Fruit fly (Drosophila melanogaster): Measurements from ENCODE around the gene Mer.
A peak's percentile ranks its signal among the peaks of the same experiment; 100 is the strongest.

Gene Mer

DNA sequence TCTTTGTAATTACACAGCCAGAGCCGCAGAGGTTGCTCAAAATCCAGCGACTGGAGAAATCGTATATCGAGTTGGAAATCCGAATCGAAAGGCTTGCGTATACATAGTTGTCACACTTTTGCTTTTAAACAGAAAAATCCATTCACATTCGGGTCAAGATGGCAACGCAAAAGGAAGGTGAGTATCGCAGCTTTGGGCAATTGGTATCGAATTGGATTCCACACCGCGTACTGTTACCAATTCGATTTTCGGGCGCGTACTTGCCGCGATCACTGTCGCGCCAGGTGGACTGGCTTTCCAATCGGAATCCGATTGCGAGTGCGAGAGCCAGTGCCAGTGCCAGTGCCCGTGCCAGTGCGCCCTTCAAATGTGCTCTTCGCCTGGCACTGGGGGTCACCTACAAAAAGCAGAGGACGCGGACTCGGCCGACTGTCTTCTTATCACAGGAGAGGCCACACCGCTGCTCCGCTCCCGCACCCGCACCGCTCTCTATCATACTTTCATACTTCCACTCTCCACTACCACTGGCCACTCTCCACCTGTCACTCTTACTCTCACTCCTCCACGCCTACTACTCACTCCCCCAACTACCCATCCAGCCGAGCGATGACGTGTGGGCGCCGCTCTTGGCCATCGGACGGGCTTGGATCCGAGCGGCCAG lies 25.7 kb downstream of the Mer start:
- TF ChIP-seq fru (GFP tag; optimal IDR thresholded peaks at IDR 0.05) (no peak), Vsx2 (GFP tag; optimal IDR thresholded peaks at IDR 0.05; ENCODE audit: partially characterized antibody) (peak; percentile 41)

DNA sequence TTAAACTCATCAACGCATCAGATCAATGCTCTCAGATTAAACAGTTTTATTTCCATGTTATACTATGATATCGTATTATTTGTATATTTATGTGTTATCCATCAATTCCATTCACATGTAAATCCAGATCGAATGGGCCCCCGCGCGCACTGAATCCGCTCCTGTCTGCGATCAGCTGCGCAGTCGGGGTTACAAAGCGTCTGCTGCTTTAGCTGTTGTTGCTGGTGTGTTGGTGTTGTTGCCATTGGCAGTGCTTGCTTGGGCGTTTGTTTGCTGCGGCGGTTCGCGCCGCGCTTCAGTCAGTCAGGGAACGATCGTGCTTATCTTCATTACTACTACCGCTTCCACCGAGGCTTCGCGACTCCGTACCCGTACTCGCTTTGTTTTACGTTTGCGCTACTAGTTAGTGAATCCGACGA lies 26.3 kb downstream of the Mer start, which contains the start of gene Zw:
Gene Zw, plus strand, starts transcription at position 262 of the 419 bp plus-strand sequence.
- TF ChIP-seq Abd-B (GFP tag; optimal IDR thresholded peaks at IDR 0.05) (no peak), woc (GFP tag; optimal IDR thresholded peaks at IDR 0.05) (peak; percentile 67), sage (GFP tag; optimal IDR thresholded peaks at IDR 0.05) (no peak), sv (GFP tag; optimal IDR thresholded peaks at IDR 0.05) (peak; percentile 3), dmrt93B (GFP tag; optimal IDR thresholded peaks at IDR 0.05) (peak; percentile 58), psq (GFP tag; optimal IDR thresholded peaks at IDR 0.05) (peak; percentile 47), Hr83 (GFP tag; optimal IDR thresholded peaks at IDR 0.05; ENCODE audit: poor library complexity, severe bottlenecking) (peak; percentile 75), tai (GFP tag; optimal IDR thresholded peaks at IDR 0.05) (no peak), jim (GFP tag; optimal IDR thresholded peaks at IDR 0.05) (no peak), Dfd (GFP tag; optimal IDR thresholded peaks at IDR 0.05) (no peak), Hnf4 (GFP tag; optimal IDR thresholded peaks at IDR 0.05) (peak; percentile 78), fru (GFP tag; optimal IDR thresholded peaks at IDR 0.05) (peak; percentile 67), lola (GFP tag; optimal IDR thresholded peaks at IDR 0.05) (no peak), rgr (GFP tag; optimal IDR thresholded peaks at IDR 0.05) (peak; percentile 72), HLH106 (tag; optimal IDR thresholded peaks at IDR 0.05) (peak; percentile 71), Sp1 (GFP tag; optimal IDR thresholded peaks at IDR 0.05) (peak; percentile 51), Dif (GFP tag; optimal IDR thresholded peaks at IDR 0.05; ENCODE audit: partially characterized antibody) (no peak), Hr78 (GFP tag; optimal IDR thresholded peaks at IDR 0.05) (no peak), ey (GFP tag; optimal IDR thresholded peaks at IDR 0.05) (peak; percentile 72), GATAd (GFP tag; optimal IDR thresholded peaks at IDR 0.05) (no peak), pan (optimal IDR thresholded peaks at IDR 0.05) (no peak), foxo (GFP tag; optimal IDR thresholded peaks at IDR 0.05) (peak in 1 of 2 experiments; percentile 71), br (GFP tag; optimal IDR thresholded peaks at IDR 0.05) (peak; percentile 46), Mio (GFP tag; optimal IDR thresholded peaks at IDR 0.05) (peak; percentile 33), OdsH (GFP tag; optimal IDR thresholded peaks at IDR 0.05) (peak; percentile 30), usp (GFP tag; optimal IDR thresholded peaks at IDR 0.05) (no peak), h (GFP tag; optimal IDR thresholded peaks at IDR 0.05) (peak; percentile 75), Jra (GFP tag; optimal IDR thresholded peaks at IDR 0.05) (no peak), Rel (GFP tag; optimal IDR thresholded peaks at IDR 0.05) (no peak), Rel (tag; optimal IDR thresholded peaks at IDR 0.05) (peak; percentile 42), CG9705 (GFP tag; optimal IDR thresholded peaks at IDR 0.05) (peak; percentile 48), CrebA (GFP tag; optimal IDR thresholded peaks at IDR 0.05; ENCODE audit: borderline replicate concordance) (no peak)

DNA sequence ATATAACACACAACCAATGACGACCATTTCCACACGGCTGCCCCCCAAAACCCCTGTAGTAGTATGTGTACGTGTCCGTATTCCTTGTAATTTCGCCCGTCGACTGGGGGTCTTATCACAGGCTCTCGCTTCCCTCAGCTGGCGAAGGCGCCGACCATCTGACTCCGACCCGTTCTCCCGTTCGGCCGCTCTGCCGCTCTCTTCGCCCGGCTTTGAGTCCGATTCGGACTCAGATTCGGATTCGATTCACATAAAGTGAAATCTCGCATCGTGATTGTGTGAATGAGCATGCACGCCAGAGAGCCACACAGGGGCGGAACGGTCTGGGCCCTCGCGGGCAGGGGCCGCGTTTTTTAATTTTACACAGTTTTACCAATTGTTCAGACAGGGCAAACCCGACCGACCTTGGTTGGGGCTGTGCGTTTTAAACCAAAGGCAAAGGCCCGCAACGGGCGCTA lies 27.6 kb downstream of the Mer start:
- TF ChIP-seq Dfd (GFP tag; optimal IDR thresholded peaks at IDR 0.05) (no peak), CrebA (GFP tag; optimal IDR thresholded peaks at IDR 0.05; ENCODE audit: borderline replicate concordance) (no peak), sage (GFP tag; optimal IDR thresholded peaks at IDR 0.05) (no peak), dsf (GFP tag; optimal IDR thresholded peaks at IDR 0.05; ENCODE audit: borderline replicate concordance) (no peak), dl (GFP tag; optimal IDR thresholded peaks at IDR 0.05; ENCODE audit: insufficient read depth in 1 of 2, partially characterized antibody in 2 of 2) (no peak), ey (GFP tag; optimal IDR thresholded peaks at IDR 0.05) (peak; percentile 25), h (GFP tag; optimal IDR thresholded peaks at IDR 0.05) (peak; percentile 32), N (GFP tag; optimal IDR thresholded peaks at IDR 0.05) (no peak), OdsH (GFP tag; optimal IDR thresholded peaks at IDR 0.05) (no peak), Hr83 (GFP tag; optimal IDR thresholded peaks at IDR 0.05; ENCODE audit: poor library complexity, severe bottlenecking) (no peak), Jra (GFP tag; optimal IDR thresholded peaks at IDR 0.05) (no peak), GATAd (GFP tag; optimal IDR thresholded peaks at IDR 0.05) (no peak), CG32264 (GFP tag; optimal IDR thresholded peaks at IDR 0.05) (no peak), dmrt93B (GFP tag; optimal IDR thresholded peaks at IDR 0.05) (peak; percentile 20), Abd-B (GFP tag; optimal IDR thresholded peaks at IDR 0.05) (no peak), jim (GFP tag; optimal IDR thresholded peaks at IDR 0.05) (no peak), HLH106 (tag; optimal IDR thresholded peaks at IDR 0.05) (peak; percentile 48), Hnf4 (GFP tag; optimal IDR thresholded peaks at IDR 0.05) (no peak), fru (GFP tag; optimal IDR thresholded peaks at IDR 0.05) (peak; percentile 37), pan (optimal IDR thresholded peaks at IDR 0.05) (no peak), Rel (GFP tag; optimal IDR thresholded peaks at IDR 0.05) (no peak), Rel (tag; optimal IDR thresholded peaks at IDR 0.05) (peak; percentile 30), Dif (GFP tag; optimal IDR thresholded peaks at IDR 0.05; ENCODE audit: partially characterized antibody) (peak; percentile 48), usp (GFP tag; optimal IDR thresholded peaks at IDR 0.05) (no peak), lola (GFP tag; optimal IDR thresholded peaks at IDR 0.05) (no peak), Vsx2 (GFP tag; optimal IDR thresholded peaks at IDR 0.05; ENCODE audit: partially characterized antibody) (no peak), brk (GFP tag; optimal IDR thresholded peaks at IDR 0.05) (no peak), rgr (GFP tag; optimal IDR thresholded peaks at IDR 0.05) (peak; percentile 34), Mio (GFP tag; optimal IDR thresholded peaks at IDR 0.05) (no peak), Myc (optimal IDR thresholded peaks at IDR 0.05) (no peak), psq (GFP tag; optimal IDR thresholded peaks at IDR 0.05) (no peak), tai (GFP tag; optimal IDR thresholded peaks at IDR 0.05) (no peak), CG9705 (GFP tag; optimal IDR thresholded peaks at IDR 0.05) (peak; percentile 11), foxo (GFP tag; optimal IDR thresholded peaks at IDR 0.05) (peak in 1 of 2 experiments; percentile 43), br (GFP tag; optimal IDR thresholded peaks at IDR 0.05) (peak; percentile 23), sv (GFP tag; optimal IDR thresholded peaks at IDR 0.05) (no peak), Hr78 (GFP tag; optimal IDR thresholded peaks at IDR 0.05) (no peak), woc (GFP tag; optimal IDR thresholded peaks at IDR 0.05) (peak; percentile 53), Sp1 (GFP tag; optimal IDR thresholded peaks at IDR 0.05) (peak; percentile 49)
